Worm (Caenorhabditis elegans) whole organism, L4/young adult: ENCODE data around the gene fut-4.

Experiments
- W03F9.2 ChIP-seq: fragments of 150-350 bp; optimal IDR thresholded peaks from 2 replicates; lab custom pipeline; 2014; ENCODE audit warnings: missing biosample characterization, missing genetic modification characterization
- dao-5 ChIP-seq: sonication (generic microtip); optimal IDR thresholded peaks from 2 replicates; lab custom pipeline; 2016; ENCODE audit warnings: missing genotype, missing genetic modification characterization, moderate library complexity, missing compliant biosample characterization
- him-1 ChIP-seq: sonication (generic microtip); optimal IDR thresholded peaks from 2 replicates; lab custom pipeline; 2016; ENCODE audit warnings: missing genotype, missing genetic modification reagents, missing genetic modification characterization, missing compliant biosample characterization

- no peak for TF ChIP-seq him-1 (tag; lab: Kevin White, UChicago)
- no peak for TF ChIP-seq W03F9.2 (tag; lab: Kevin White, UChicago)
- no peak for TF ChIP-seq dao-5 (tag; lab: Kevin White, UChicago)
Observed at ce11 chrII:2787031-2787512, 35.3 kb downstream of the fut-4 start, which contains the start of the genes F08D12.12 and srpa-72.
